Fruit fly (Drosophila melanogaster) Kc167 (cell line): ENCODE results near the gene D2hgdh.
A peak's percentile ranks its signal among the peaks of the same experiment; 100 is the strongest.

Experiments
- Myc ChIP-seq: fragments of >200 bp; optimal IDR thresholded peaks from 2 replicates; lab custom pipeline; 2017; ENCODE audit warnings: missing external identifiers
- Sin3A ChIP-seq: fragments of >200 bp; optimal IDR thresholded peaks from 2 replicates; lab custom pipeline; 2018; ENCODE audit warnings: missing external identifiers
- h ChIP-seq: fragments of >200 bp; optimal IDR thresholded peaks from 3 replicates; lab custom pipeline; 2018; ENCODE audit warnings: missing external identifiers
- insv ChIP-seq: fragments of >200 bp; optimal IDR thresholded peaks from 3 replicates; lab custom pipeline; 2018; ENCODE audit warnings: missing external identifiers
- psq ChIP-seq: fragments of >200 bp; optimal IDR thresholded peaks from 2 replicates; lab custom pipeline; 2017; ENCODE audit warnings: missing external identifiers
- ttk ChIP-seq: sonication (Bioruptor generic); optimal IDR thresholded peaks from 2 replicates; lab custom pipeline; 2017; ENCODE audit warnings: missing external identifiers

Gene D2hgdh

dm6 chrX:2141159-2141853 lies at the start of gene D2hgdh:
D2hgdh (plus strand) TSS chrX:2141489.
- TF ChIP-seq insv, result no peak
- TF ChIP-seq ttk, result no peak
- no peak for TF ChIP-seq psq (lab: Kevin White, UChicago)
- TF ChIP-seq Sin3A (lab: Kevin White, UChicago), result no peak
- no peak for TF ChIP-seq h (lab: Kevin White, UChicago)
- TF ChIP-seq Myc, result no peak

DNA sequence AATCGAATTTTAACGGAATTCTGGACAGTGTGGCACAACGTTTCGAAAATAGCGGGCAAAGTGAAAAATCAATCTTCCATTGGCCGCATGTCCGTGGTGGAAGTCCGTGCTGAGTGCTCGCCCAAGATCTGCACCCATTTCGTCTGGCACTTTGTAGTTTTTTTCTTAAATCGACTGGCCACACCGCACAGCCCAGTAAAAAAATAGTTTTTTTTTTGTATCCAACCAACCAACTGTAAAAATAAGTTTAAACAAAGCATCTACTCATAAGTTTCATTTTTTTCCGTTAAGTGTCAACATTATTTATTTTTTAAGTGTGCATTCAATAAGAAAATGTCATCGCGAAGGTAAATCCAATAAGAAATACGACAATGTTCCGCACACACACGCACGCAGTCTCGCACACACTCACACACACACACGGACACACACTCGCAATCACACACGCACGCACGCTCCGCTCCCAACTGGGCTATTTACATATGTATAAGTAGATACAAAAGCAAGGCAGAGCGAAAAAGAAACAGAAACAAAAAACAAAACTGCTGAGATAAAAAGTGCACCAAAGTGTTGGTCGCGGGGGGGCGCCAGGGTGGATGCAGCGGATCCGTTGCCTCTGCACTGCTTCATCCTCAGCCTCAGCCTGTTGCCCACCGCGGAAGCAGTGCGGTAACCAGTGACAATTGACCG lies 47.1 kb upstream of the D2hgdh start, which contains the start of gene csw:
Gene csw (plus strand): TSS at position 163 of the 690 bp plus-strand sequence.
- TF ChIP-seq Sin3A (lab: Kevin White, UChicago) (no peak), Myc (no peak), ttk (no peak), insv (no peak), psq (lab: Kevin White, UChicago) (no peak), h (lab: Kevin White, UChicago) (no peak)

- TF ChIP-seq psq (lab: Kevin White, UChicago), result no peak
- TF ChIP-seq insv, result no peak
- TF ChIP-seq Myc, result no peak
- TF ChIP-seq ttk, result no peak
- no peak for TF ChIP-seq h (lab: Kevin White, UChicago)
- TF ChIP-seq Sin3A (lab: Kevin White, UChicago), result no peak
Measured at dm6 chrX:2096341-2096740, 44.9 kb upstream of the D2hgdh start.

DNA sequence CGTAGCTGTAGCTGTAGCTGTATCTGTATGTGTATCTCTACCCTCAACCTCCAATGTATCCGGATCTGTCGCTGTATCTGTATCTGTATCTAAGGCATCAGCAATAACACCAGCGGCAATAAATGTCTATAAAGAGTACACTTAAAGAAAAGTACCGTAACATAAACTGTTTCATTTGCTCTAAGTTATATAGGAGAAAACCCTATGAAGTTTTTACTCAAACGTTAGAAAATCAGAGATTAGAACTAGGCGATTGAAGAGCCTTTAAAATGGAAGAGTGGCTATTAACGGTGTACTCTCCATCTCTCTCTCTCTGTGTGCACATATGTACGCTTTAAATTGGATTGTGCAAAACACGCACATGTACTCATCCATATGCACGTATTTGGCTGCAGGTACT lies 43.0 kb upstream of the D2hgdh start:
- TF ChIP-seq psq (lab: Kevin White, UChicago), result no peak
- no peak for TF ChIP-seq Sin3A (lab: Kevin White, UChicago)
- TF ChIP-seq ttk, result no peak
- no peak for TF ChIP-seq h (lab: Kevin White, UChicago)
- TF ChIP-seq insv, result no peak

DNA sequence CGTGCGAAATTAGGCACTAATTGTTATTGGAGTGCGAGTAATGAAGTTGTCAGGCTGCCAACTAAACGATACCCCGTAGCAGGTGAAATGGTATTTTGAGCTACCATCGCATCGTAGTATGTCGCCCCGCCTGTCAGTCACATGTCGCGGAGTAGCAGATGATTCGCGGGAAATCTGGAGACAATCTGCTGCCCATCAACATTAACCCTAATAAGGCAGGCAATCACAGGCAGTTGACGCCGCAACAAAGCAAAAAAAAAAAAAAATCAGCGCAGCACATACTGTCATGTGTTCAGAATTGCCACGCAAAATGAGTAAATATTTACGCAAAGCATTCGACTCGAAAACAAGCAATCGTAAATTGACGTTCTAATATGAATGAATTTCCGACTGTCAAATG lies 37.4 kb upstream of the D2hgdh start:
- TF ChIP-seq insv, result no peak
- no peak for TF ChIP-seq psq (lab: Kevin White, UChicago)
- no peak for TF ChIP-seq h (lab: Kevin White, UChicago)
- TF ChIP-seq Myc, result no peak
- TF ChIP-seq Sin3A (lab: Kevin White, UChicago), result no peak
- no peak for TF ChIP-seq ttk

- TF ChIP-seq h (lab: Kevin White, UChicago) (no peak), Sin3A (lab: Kevin White, UChicago) (no peak), psq (lab: Kevin White, UChicago) (no peak), ttk (no peak), Myc (no peak), insv (no peak)
Measured at dm6 chrX:2104365-2104764, 36.9 kb upstream of the D2hgdh start.

DNA sequence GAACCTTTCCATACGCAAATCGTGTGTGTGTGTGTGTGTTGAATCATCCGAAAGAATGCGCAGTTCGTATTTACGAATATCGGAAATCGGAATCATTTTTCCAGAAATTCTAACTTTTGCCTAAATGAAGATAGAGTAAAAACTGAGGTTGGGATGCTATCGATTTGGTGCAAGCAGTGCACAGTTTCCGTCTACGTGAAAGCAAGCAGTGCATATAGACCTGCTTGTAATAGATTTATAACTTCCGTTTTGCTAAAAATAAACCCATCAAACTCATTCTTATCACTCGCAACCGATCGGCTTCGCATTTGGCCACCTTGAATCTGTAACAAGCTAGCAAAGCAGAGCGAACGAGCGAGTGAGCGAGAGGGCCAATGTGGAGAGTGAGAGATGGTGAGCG lies 34.9 kb upstream of the D2hgdh start:
- TF ChIP-seq h (lab: Kevin White, UChicago), result no peak
- TF ChIP-seq ttk, result no peak
- TF ChIP-seq psq (lab: Kevin White, UChicago), result no peak
- TF ChIP-seq Myc, result no peak
- no peak for TF ChIP-seq Sin3A (lab: Kevin White, UChicago)
- TF ChIP-seq insv, result no peak

DNA sequence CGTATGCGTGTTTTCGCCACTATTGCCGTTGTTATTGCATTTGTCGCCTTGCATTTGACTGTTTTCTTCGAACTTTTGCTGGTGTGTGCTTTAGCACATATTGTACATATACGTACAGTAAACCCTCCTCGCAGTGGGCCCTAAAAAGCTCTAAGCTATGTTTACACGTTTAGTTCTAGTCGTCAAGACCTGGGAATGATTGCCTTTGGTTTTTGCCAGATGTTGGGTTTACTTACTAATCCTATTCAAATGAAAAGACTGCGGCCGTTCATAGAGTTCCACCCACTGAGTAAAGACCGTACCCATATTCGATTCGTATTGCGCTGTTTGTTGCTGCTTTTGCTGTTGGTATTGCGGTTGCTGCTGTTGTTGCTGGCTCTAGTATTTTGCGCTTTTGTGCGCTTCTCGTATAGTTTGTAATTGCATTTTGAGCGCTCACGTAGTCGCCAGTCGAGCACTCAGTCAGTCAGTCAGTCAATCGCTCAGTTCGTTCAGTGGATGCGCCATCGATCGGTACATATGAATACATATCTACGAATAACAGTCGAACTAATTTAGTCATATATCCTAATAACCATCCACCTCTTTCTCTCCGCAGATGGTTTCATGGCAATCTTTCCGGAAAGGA lies 33.4 kb upstream of the D2hgdh start:
- TF ChIP-seq ttk (no peak), insv (no peak), psq (lab: Kevin White, UChicago) (no peak), h (lab: Kevin White, UChicago) (no peak), Myc (no peak), Sin3A (lab: Kevin White, UChicago) (no peak)

DNA sequence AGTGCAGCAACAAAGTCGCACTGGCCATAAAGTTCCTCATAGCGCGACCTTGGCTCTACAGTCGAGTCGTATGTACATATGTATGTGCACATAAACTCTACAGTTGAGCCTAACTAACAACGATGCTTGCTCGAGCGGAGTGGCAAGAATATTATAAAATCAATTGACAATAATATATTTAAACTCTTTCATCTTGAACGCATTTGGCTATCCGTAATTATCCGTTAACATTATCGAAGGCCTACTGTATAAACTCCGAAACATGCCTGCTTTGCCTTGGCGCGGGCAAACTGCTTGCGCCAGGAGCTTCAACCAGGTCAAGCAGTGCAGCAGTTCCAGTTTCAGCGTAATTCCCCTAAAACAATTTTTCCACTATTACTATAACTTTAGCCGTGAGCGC lies 32.6 kb upstream of the D2hgdh start:
- TF ChIP-seq h (lab: Kevin White, UChicago) (no peak), psq (lab: Kevin White, UChicago) (no peak), ttk (no peak), Myc (no peak), insv (no peak), Sin3A (lab: Kevin White, UChicago) (no peak)

dm6 chrX:2112660-2113059 lies 28.6 kb upstream of the D2hgdh start:
- no peak for TF ChIP-seq h (lab: Kevin White, UChicago)
- TF ChIP-seq insv, result no peak
- no peak for TF ChIP-seq Sin3A (lab: Kevin White, UChicago)
- no peak for TF ChIP-seq Myc
- no peak for TF ChIP-seq ttk
- TF ChIP-seq psq (lab: Kevin White, UChicago), result no peak

DNA sequence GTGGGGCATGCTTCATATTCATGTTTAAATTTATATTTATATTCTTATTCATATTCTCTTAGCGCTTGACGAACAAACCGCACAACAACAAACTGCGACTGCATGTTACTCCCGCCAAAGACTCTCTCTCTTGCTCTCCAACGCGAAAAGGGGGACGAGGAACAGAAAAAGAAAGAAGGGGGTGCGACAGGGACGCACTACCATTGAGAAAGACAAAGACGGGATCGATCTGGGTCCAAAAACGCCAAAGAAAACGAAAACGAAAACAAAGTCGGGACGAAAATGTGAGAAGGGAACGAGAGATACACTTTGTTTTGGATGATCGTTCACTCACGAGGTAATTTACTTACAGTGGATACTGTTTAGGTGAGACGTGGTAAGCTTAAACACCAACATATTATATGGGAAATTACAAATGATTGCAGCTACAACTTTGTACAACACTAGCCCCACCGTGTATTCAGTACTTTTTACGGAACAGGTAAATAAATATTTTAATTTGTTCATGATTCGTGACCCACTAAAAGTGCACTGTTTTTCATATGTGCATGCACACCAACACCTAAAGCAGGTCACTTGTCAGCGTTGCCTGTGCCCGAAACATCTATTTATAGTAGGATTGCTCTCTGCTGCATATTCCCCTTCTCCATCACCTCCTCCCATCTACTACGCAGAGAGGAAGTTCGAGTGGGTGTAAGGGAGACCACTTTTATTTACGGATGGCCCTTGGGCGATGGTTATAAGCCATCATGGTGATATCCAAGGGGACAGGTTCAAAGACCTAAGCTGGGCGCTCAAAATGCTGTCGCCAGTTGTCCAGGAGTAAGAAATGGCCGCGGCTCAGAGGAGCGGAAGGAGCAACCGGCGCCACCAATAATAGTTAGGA lies 19.3 kb upstream of the D2hgdh start:
- TF ChIP-seq Myc, result no peak
- peak; percentile 91 for TF ChIP-seq ttk
- no peak for TF ChIP-seq psq (lab: Kevin White, UChicago)
- TF ChIP-seq insv, result no peak
- TF ChIP-seq h (lab: Kevin White, UChicago), result peak; percentile 33
- TF ChIP-seq Sin3A (lab: Kevin White, UChicago), result no peak
